Worm (Caenorhabditis elegans) whole organism, L2 larva: ENCODE data around the gene F42C5.3.

ENCODE experiments used
- dmd-4 ChIP-seq: sonication (generic microtip); optimal IDR thresholded peaks from 2 replicates; lab custom pipeline; 2017; ENCODE audit warnings: missing biosample characterization, missing genetic modification characterization
- mab-5 ChIP-seq: fragments of 150-350 bp; optimal IDR thresholded peaks from 2 replicates; lab custom pipeline; 2014; ENCODE audit warnings: missing biosample characterization, missing genetic modification characterization
- nhr-77 ChIP-seq: fragments of 150-350 bp; optimal IDR thresholded peaks from 2 replicates; lab custom pipeline; 2014; ENCODE audit warnings: missing biosample characterization, missing genetic modification characterization
- sem-4 ChIP-seq: fragments of 150-350 bp; optimal IDR thresholded peaks from 2 replicates; lab custom pipeline; 2014; ENCODE audit warnings: missing biosample characterization, missing genetic modification reagents, missing genetic modification characterization
- unc-62 ChIP-seq: fragments of 150-350 bp; optimal IDR thresholded peaks from 2 replicates; lab custom pipeline; 2014; ENCODE audit warnings: missing biosample characterization, missing genetic modification reagents, missing genetic modification characterization

DNA sequence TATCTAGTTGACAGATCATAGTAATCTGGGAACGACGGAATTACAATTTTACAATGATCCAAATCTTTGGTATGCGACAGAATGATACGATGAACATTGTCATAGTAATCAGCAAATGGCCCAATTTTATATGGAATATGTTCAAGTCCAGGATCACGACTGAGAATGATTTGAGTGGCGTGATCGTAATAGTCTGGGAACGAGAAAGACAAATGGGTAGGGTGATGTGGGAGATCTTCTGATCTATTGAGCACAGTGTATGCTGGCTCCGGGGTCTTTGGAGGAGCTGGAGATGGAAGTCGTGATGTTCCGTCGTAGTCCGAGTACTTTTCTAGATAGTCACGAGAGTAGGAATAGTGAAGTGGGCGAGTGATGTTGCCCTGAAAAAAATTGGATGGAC is 36.5 kb upstream of the F42C5.3 start:
- no peak for TF ChIP-seq unc-62 (GFP tag; lab: Kevin White, UChicago)
- TF ChIP-seq mab-5 (tag; lab: Kevin White, UChicago) = no peak
- no peak for TF ChIP-seq sem-4 (tag; lab: Kevin White, UChicago)
- no peak for TF ChIP-seq dmd-4 (tag; lab: Kevin White, UChicago)
- no peak for TF ChIP-seq nhr-77
